Worm (Caenorhabditis elegans) whole organism, L1 larva: ENCODE measurements around the gene fbxl-3.

ENCODE experiments used
- C04F5.9 ChIP-seq: sonication (generic microtip); optimal IDR thresholded peaks from 2 replicates; lab custom pipeline; 2016; ENCODE audit warnings: missing genetic modification characterization, missing compliant biosample characterization
- C16A3.4 ChIP-seq: fragments of 150-350 bp; optimal IDR thresholded peaks from 2 replicates; lab custom pipeline; 2014; ENCODE audit warnings: missing biosample characterization, missing genetic modification characterization
- C34B4.2 ChIP-seq: sonication (generic microtip); optimal IDR thresholded peaks from 2 replicates; lab custom pipeline; 2017; ENCODE audit warnings: mild to moderate bottlenecking, missing genetic modification characterization, missing compliant biosample characterization
- aha-1 ChIP-seq: fragments of 150-350 bp; optimal IDR thresholded peaks from 2 replicates; lab custom pipeline; 2014; ENCODE audit warnings: missing biosample characterization, missing genetic modification characterization
- blmp-1 ChIP-seq: fragments of 150-350 bp; optimal IDR thresholded peaks from 2 replicates; lab custom pipeline; 2014; ENCODE audit warnings: missing biosample characterization, missing genetic modification characterization
- ceh-63 ChIP-seq: fragments of 200-800 bp; sonication (Bioruptor generic); optimal IDR thresholded peaks from 2 replicates; lab custom pipeline; 2018; ENCODE audit warnings: mild to moderate bottlenecking, missing genetic modification characterization, missing compliant biosample characterization
- ceh-82 ChIP-seq, 3 experiments: fragments of 150-350 bp in 1 of 3; sonication (generic microtip) in 2 of 3; optimal IDR thresholded peaks; 2 replicates each; lab custom pipeline; 2014 to 2017; ENCODE audit warnings: missing biosample characterization in 3 of 3, missing genetic modification characterization in 3 of 3
- ceh-88 ChIP-seq: fragments of 200-800 bp; sonication (Bioruptor generic); IDR thresholded peaks from 2 replicates; pipeline ENCODE4 v1.3.6; 2022; ENCODE audit warnings: missing genetic modification characterization, missing compliant biosample characterization
- ceh-90 ChIP-seq: sonication (generic microtip); optimal IDR thresholded peaks from 2 replicates; lab custom pipeline; 2016; ENCODE audit warnings: missing genetic modification characterization, missing compliant biosample characterization
- dpl-1 ChIP-seq, 3 experiments: fragments of 150-350 bp in 2 of 3; sonication (generic microtip) in 1 of 3; optimal IDR thresholded peaks; 2 replicates each; lab custom pipeline; 2014 to 2017; ENCODE audit warnings: missing biosample characterization in 3 of 3, missing genetic modification characterization in 3 of 3, missing genetic modification reagents in 3 of 3
- efl-1 ChIP-seq, 4 experiments: fragments of 150-350 bp; optimal IDR thresholded peaks in 3 of 4; peaks in 1 of 4; 1 replicate in 1 of 4; 2 replicates in 3 of 4; lab custom pipeline; 2014; ENCODE audit warnings: missing biosample characterization in 2 of 4, missing genetic modification characterization in 2 of 4, missing genetic modification reagents in 2 of 4
- efl-3 ChIP-seq: fragments of 200-800 bp; sonication (Bioruptor generic); optimal IDR thresholded peaks from 2 replicates; lab custom pipeline; 2018; ENCODE audit warnings: mild to moderate bottlenecking, missing genetic modification characterization, missing compliant biosample characterization
- egl-13 ChIP-seq: sonication (generic microtip); optimal IDR thresholded peaks from 2 replicates; lab custom pipeline; 2016; ENCODE audit warnings: missing genotype, missing genetic modification reagents, missing genetic modification characterization, missing compliant biosample characterization
- egl-27 ChIP-seq, 2 experiments: fragments of 150-350 bp in 1 of 2; sonication (generic microtip); optimal IDR thresholded peaks; 3 replicates each; lab custom pipeline; 2017 to 2018; ENCODE audit warnings: missing biosample characterization in 2 of 2, missing genetic modification characterization in 2 of 2, missing genetic modification reagents in 2 of 2
- ets-5 ChIP-seq: fragments of 200-800 bp; sonication (Bioruptor generic); IDR thresholded peaks from 2 replicates; pipeline ENCODE4 v1.3.6; 2022; ENCODE audit warnings: missing genetic modification characterization, missing compliant biosample characterization
- fkh-10 ChIP-seq: sonication (generic microtip); optimal IDR thresholded peaks from 2 replicates; lab custom pipeline; 2017; ENCODE audit warnings: missing biosample characterization, missing genetic modification reagents, missing genetic modification characterization
- fkh-4 ChIP-seq: sonication (generic microtip); optimal IDR thresholded peaks from 2 replicates; lab custom pipeline; 2016; ENCODE audit warnings: missing compliant biosample characterization, missing genetic modification characterization, borderline replicate concordance
- fkh-8 ChIP-seq: sonication (generic microtip); optimal IDR thresholded peaks from 2 replicates; lab custom pipeline; 2016; ENCODE audit warnings: mild to moderate bottlenecking, missing genetic modification characterization, missing compliant biosample characterization
- grh-1 ChIP-seq: fragments of 200-800 bp; sonication (Bioruptor generic); IDR thresholded peaks from 2 replicates; pipeline ENCODE4 v1.3.6; 2022; ENCODE audit warnings: missing genetic modification reagents, missing genetic modification characterization, missing compliant biosample characterization
- hlh-4 ChIP-seq: sonication (generic microtip); optimal IDR thresholded peaks from 2 replicates; lab custom pipeline; 2016; ENCODE audit warnings: mild to moderate bottlenecking, missing genetic modification characterization, missing compliant biosample characterization
- irx-1 ChIP-seq: sonication (generic microtip); optimal IDR thresholded peaks from 2 replicates; lab custom pipeline; 2016; ENCODE audit warnings: missing genetic modification characterization, missing compliant biosample characterization
- jun-1 ChIP-seq: fragments of 150-350 bp; optimal IDR thresholded peaks from 2 replicates; lab custom pipeline; 2014; ENCODE audit warnings: missing biosample characterization, missing genetic modification reagents, missing genetic modification characterization
- lin-13 ChIP-seq: fragments of 150-350 bp; optimal IDR thresholded peaks from 2 replicates; lab custom pipeline; 2014; ENCODE audit warnings: missing biosample characterization, missing genetic modification reagents, missing genetic modification characterization
- lin-14 ChIP-seq: fragments of 200-800 bp; sonication (Bioruptor generic); optimal IDR thresholded peaks from 2 replicates; lab custom pipeline; 2018; ENCODE audit warnings: mild to moderate bottlenecking, missing genetic modification characterization, moderate library complexity, missing compliant biosample characterization
- lin-35 ChIP-seq, 2 experiments: fragments of 150-350 bp; optimal IDR thresholded peaks; 2 replicates each; lab custom pipeline; 2014; ENCODE audit warnings: missing biosample characterization in 2 of 2, missing genetic modification characterization in 2 of 2, missing genetic modification reagents in 2 of 2
- lin-39 ChIP-seq: fragments of 150-350 bp; optimal IDR thresholded peaks from 2 replicates; lab custom pipeline; 2014; ENCODE audit warnings: missing biosample characterization, missing genetic modification reagents, missing genetic modification characterization
- lir-3 ChIP-seq: sonication (generic microtip); optimal IDR thresholded peaks from 2 replicates; lab custom pipeline; 2016; ENCODE audit warnings: mild to moderate bottlenecking, missing genetic modification characterization, moderate library complexity, missing compliant biosample characterization; ENCODE audit not compliant: poor library complexity
- lsy-2 ChIP-seq, 2 experiments: fragments of 150-350 bp; optimal IDR thresholded peaks; 2 replicates each; lab custom pipeline; 2014; ENCODE audit warnings: missing biosample characterization in 2 of 2, missing genetic modification characterization in 2 of 2
- mef-2 ChIP-seq: fragments of 150-350 bp; optimal IDR thresholded peaks from 2 replicates; lab custom pipeline; 2014; ENCODE audit warnings: missing biosample characterization, missing genetic modification characterization
- mep-1 ChIP-seq: fragments of 150-350 bp; optimal IDR thresholded peaks from 2 replicates; lab custom pipeline; 2014; ENCODE audit warnings: missing biosample characterization, missing genetic modification characterization
- nhr-11 ChIP-seq: fragments of 150-350 bp; optimal IDR thresholded peaks from 2 replicates; lab custom pipeline; 2014; ENCODE audit warnings: missing biosample characterization, missing genetic modification characterization
- nhr-12 ChIP-seq: sonication (generic microtip); optimal IDR thresholded peaks from 2 replicates; lab custom pipeline; 2017; ENCODE audit warnings: missing biosample characterization, missing genetic modification characterization
- nhr-20 ChIP-seq: sonication (generic microtip); optimal IDR thresholded peaks from 2 replicates; lab custom pipeline; 2016; ENCODE audit warnings: mild to moderate bottlenecking, missing genetic modification characterization, missing compliant biosample characterization
- nhr-47 ChIP-seq: sonication (generic microtip); optimal IDR thresholded peaks from 2 replicates; lab custom pipeline; 2016; ENCODE audit warnings: mild to moderate bottlenecking, missing genetic modification characterization, moderate library complexity, missing compliant biosample characterization
- nhr-77 ChIP-seq: fragments of 150-350 bp; optimal IDR thresholded peaks from 2 replicates; lab custom pipeline; 2014; ENCODE audit warnings: missing biosample characterization, missing genetic modification characterization
- pag-3 ChIP-seq: sonication (generic microtip); optimal IDR thresholded peaks from 2 replicates; lab custom pipeline; 2017; ENCODE audit warnings: missing genetic modification characterization, mild to moderate bottlenecking, missing compliant biosample characterization, antibody characterized with exemption, borderline replicate concordance; ENCODE audit not compliant: insufficient read depth
- pax-3 ChIP-seq: fragments of 200-800 bp; sonication (Bioruptor generic); optimal IDR thresholded peaks from 2 replicates; lab custom pipeline; 2018; ENCODE audit warnings: mild to moderate bottlenecking, missing genetic modification characterization, moderate library complexity, missing compliant biosample characterization
- pqm-1 ChIP-seq: sonication (generic microtip); optimal IDR thresholded peaks from 3 replicates; lab custom pipeline; 2017; ENCODE audit warnings: missing biosample characterization, missing genetic modification characterization
- snpc-4 ChIP-seq: fragments of 150-350 bp; optimal IDR thresholded peaks from 2 replicates; lab custom pipeline; 2014; ENCODE audit warnings: missing biosample characterization, missing genetic modification characterization
- snu-23 ChIP-seq: sonication (generic microtip); optimal IDR thresholded peaks from 2 replicates; lab custom pipeline; 2016; ENCODE audit warnings: missing genetic modification characterization, missing compliant biosample characterization
- sox-4 ChIP-seq: sonication (generic microtip); optimal IDR thresholded peaks from 2 replicates; lab custom pipeline; 2016; ENCODE audit warnings: missing genetic modification characterization, missing compliant biosample characterization
- swsn-7 ChIP-seq: sonication (generic microtip); optimal IDR thresholded peaks from 2 replicates; lab custom pipeline; 2016; ENCODE audit warnings: missing genetic modification characterization, missing compliant biosample characterization
- tbx-2 ChIP-seq: sonication (generic microtip); optimal IDR thresholded peaks from 2 replicates; lab custom pipeline; 2016; ENCODE audit warnings: missing genetic modification characterization, missing compliant biosample characterization
- tlp-1 ChIP-seq: fragments of 150-350 bp; optimal IDR thresholded peaks from 2 replicates; lab custom pipeline; 2014; ENCODE audit warnings: missing biosample characterization, missing genetic modification characterization
- unc-98 ChIP-seq: fragments of 200-800 bp; sonication (Bioruptor generic); IDR thresholded peaks from 2 replicates; pipeline ENCODE4 v1.3.6; 2022; ENCODE audit warnings: missing genetic modification characterization, missing compliant biosample characterization
- xbp-1 ChIP-seq: sonication (generic microtip); optimal IDR thresholded peaks from 2 replicates; lab custom pipeline; 2016; ENCODE audit warnings: missing genetic modification characterization, missing compliant biosample characterization
- zag-1 ChIP-seq: fragments of 150-350 bp; optimal IDR thresholded peaks from 2 replicates; lab custom pipeline; 2014; ENCODE audit warnings: missing biosample characterization, missing genetic modification characterization
- ztf-11 ChIP-seq, 2 experiments: sonication (generic microtip); optimal IDR thresholded peaks; 2 replicates each; lab custom pipeline; 2016 to 2017; ENCODE audit warnings: missing genetic modification characterization in 2 of 2, missing biosample characterization in 1 of 2, missing compliant biosample characterization in 1 of 2

The fbxl-3 gene

ce11 chrII:5389831-5390323, 8.8 kb downstream of the fbxl-3 start, which contains the start of gene ndx-6 (continued):
- peak; percentile 46 for TF ChIP-seq fkh-10 (GFP tag; lab: Kevin White, UChicago)
- no peak for TF ChIP-seq egl-27 (tag; optimal IDR thresholded peaks at IDR 0.05; lab: Kevin White, UChicago)
- peak; percentile 64 for TF ChIP-seq nhr-11 (tag; lab: Kevin White, UChicago)
- TF ChIP-seq swsn-7, result peak; percentile 87
- no peak for TF ChIP-seq pqm-1
- peak; percentile 90 to 92 for TF ChIP-seq lsy-2 (tag; optimal IDR thresholded peaks at IDR 0.05; lab: Kevin White, UChicago)
- peak; percentile 90 for TF ChIP-seq nhr-47 (tag; lab: Kevin White, UChicago)
- TF ChIP-seq unc-98 (GFP tag; lab: Robert Waterston, UW), result no peak
- no peak for TF ChIP-seq fkh-4 (tag; lab: Kevin White, UChicago)
- TF ChIP-seq ceh-90 (tag; lab: Kevin White, UChicago), result peak; percentile 26
- peak; percentile 88 for TF ChIP-seq xbp-1 (tag; lab: Kevin White, UChicago)
- peak in 1 of 2 experiments; percentile 27 for TF ChIP-seq ztf-11 (tag; optimal IDR thresholded peaks at IDR 0.05; lab: Kevin White, UChicago)
- no peak for TF ChIP-seq ceh-63 (GFP tag; lab: Kevin White, UChicago)
- TF ChIP-seq mep-1 (tag; lab: Kevin White, UChicago), result peak; percentile 92
- peak; percentile 47 for TF ChIP-seq irx-1 (tag; lab: Kevin White, UChicago)
- no peak for TF ChIP-seq ets-5 (GFP tag; lab: Robert Waterston, UW)
- no peak for TF ChIP-seq C34B4.2 (tag; lab: Kevin White, UChicago)
- peak; percentile 91 for TF ChIP-seq nhr-20
- no peak for TF ChIP-seq zag-1 (tag; lab: Kevin White, UChicago)
- TF ChIP-seq lin-13 (GFP tag; lab: Kevin White, UChicago), result peak; percentile 77
- TF ChIP-seq lir-3 (tag; lab: Kevin White, UChicago), result peak; percentile 62
- peak; percentile 93 for TF ChIP-seq snu-23 (GFP tag; lab: Kevin White, UChicago)
- TF ChIP-seq efl-1 (optimal IDR thresholded peaks at IDR 0.05; lab: Kevin White, UChicago), result peak; percentile 92 to 99
- peak; percentile 98 to 100 for TF ChIP-seq efl-1 (GFP tag; optimal IDR thresholded peaks at IDR 0.05 in 1 of 2; lab: Kevin White, UChicago)
- TF ChIP-seq tbx-2 (tag; lab: Kevin White, UChicago), result peak; percentile 83
- TF ChIP-seq hlh-4 (tag; lab: Kevin White, UChicago), result no peak
- TF ChIP-seq aha-1, result no peak
- TF ChIP-seq ceh-88 (GFP tag; lab: Robert Waterston, UW), result no peak
- TF ChIP-seq dpl-1 (GFP tag; optimal IDR thresholded peaks at IDR 0.05; lab: Kevin White, UChicago), result peak; percentile 99
- TF ChIP-seq blmp-1 (tag; lab: Kevin White, UChicago), result peak; percentile 81
- peak; percentile 32 for TF ChIP-seq sox-4 (tag; lab: Kevin White, UChicago)
- peak; percentile 33 for TF ChIP-seq C04F5.9 (tag; lab: Kevin White, UChicago)
- peak; percentile 60 for TF ChIP-seq grh-1 (GFP tag; lab: Robert Waterston, UW)
- TF ChIP-seq C16A3.4 (tag; lab: Kevin White, UChicago), result peak; percentile 90
- TF ChIP-seq pax-3 (tag; lab: Kevin White, UChicago), result peak; percentile 7
- TF ChIP-seq fkh-8 (tag; lab: Kevin White, UChicago), result peak; percentile 80
- no peak for TF ChIP-seq tlp-1 (tag; lab: Kevin White, UChicago)
- TF ChIP-seq nhr-12 (tag; lab: Kevin White, UChicago), result no peak
- TF ChIP-seq jun-1 (tag; lab: Kevin White, UChicago), result peak; percentile 80
- no peak for TF ChIP-seq mef-2 (tag; lab: Kevin White, UChicago)
- no peak for TF ChIP-seq pag-3
- TF ChIP-seq lin-35 (GFP tag; optimal IDR thresholded peaks at IDR 0.05; lab: Kevin White, UChicago), result peak; percentile 99 to 100
- TF ChIP-seq efl-3 (GFP tag; lab: Kevin White, UChicago), result no peak
- TF ChIP-seq nhr-77, result peak; percentile 52
- TF ChIP-seq ceh-82 (tag; optimal IDR thresholded peaks at IDR 0.05; lab: Kevin White, UChicago), result peak; percentile 81 to 88 (median 84)
- TF ChIP-seq snpc-4 (tag; lab: Kevin White, UChicago), result peak; percentile 78
- TF ChIP-seq egl-13 (tag; lab: Kevin White, UChicago), result peak; percentile 64
- TF ChIP-seq lin-39, result peak; percentile 65
- TF ChIP-seq lin-14, result peak; percentile 88
